Worm (Caenorhabditis elegans) whole organism, young adult: ENCODE measurements around the gene K07E12.2.

Source experiments
- F57A8.1 ChIP-seq: fragments of 200-800 bp; sonication (Bioruptor generic); optimal IDR thresholded peaks from 2 replicates; lab custom pipeline; 2018; ENCODE audit warnings: mild to moderate bottlenecking, missing genetic modification characterization, moderate library complexity, missing compliant biosample characterization
- Y53F4B.3 ChIP-seq: fragments of 200-800 bp; sonication (Bioruptor generic); IDR thresholded peaks from 2 replicates; pipeline ENCODE4 v1.3.6; 2022; ENCODE audit warnings: missing genetic modification reagents, missing genetic modification characterization, missing compliant biosample characterization
- ama-1 ChIP-seq, 3 experiments: fragments of 150-350 bp in 1 of 3; sonication (generic microtip) in 2 of 3; optimal IDR thresholded peaks; 2 replicates each; lab custom pipeline; 2014 to 2018; ENCODE audit warnings: missing biosample characterization in 2 of 3, missing genetic modification characterization in 2 of 3, missing genetic modification reagents in 2 of 3
- ccch-3 ChIP-seq: fragments of 200-800 bp; sonication (Bioruptor generic); optimal IDR thresholded peaks from 2 replicates; lab custom pipeline; 2018; ENCODE audit warnings: mild to moderate bottlenecking, missing genetic modification characterization, missing compliant biosample characterization
- gei-17 ChIP-seq: fragments of 200-800 bp; sonication (Bioruptor generic); optimal IDR thresholded peaks from 2 replicates; lab custom pipeline; 2018; ENCODE audit warnings: mild to moderate bottlenecking, missing genetic modification characterization, missing compliant biosample characterization
- hsf-1 ChIP-seq: fragments of 200-800 bp; sonication (Bioruptor generic); IDR thresholded peaks from 2 replicates; pipeline ENCODE4 v1.3.6; 2022; ENCODE audit warnings: missing genetic modification reagents, missing genetic modification characterization, missing compliant biosample characterization
- nfya-2 ChIP-seq: fragments of 200-800 bp; sonication (Bioruptor generic); IDR thresholded peaks from 2 replicates; pipeline ENCODE4 v1.3.6; 2022; ENCODE audit warnings: missing genetic modification reagents, missing genetic modification characterization, missing compliant biosample characterization
- sdz-38 ChIP-seq: sonication (generic microtip); optimal IDR thresholded peaks from 2 replicates; lab custom pipeline; 2016; ENCODE audit warnings: missing genotype, missing genetic modification characterization, missing compliant biosample characterization
- sea-2 ChIP-seq: fragments of 200-800 bp; sonication (Bioruptor generic); IDR thresholded peaks from 2 replicates; pipeline ENCODE4 v1.3.6; 2022; ENCODE audit warnings: missing genetic modification characterization, missing compliant biosample characterization

DNA sequence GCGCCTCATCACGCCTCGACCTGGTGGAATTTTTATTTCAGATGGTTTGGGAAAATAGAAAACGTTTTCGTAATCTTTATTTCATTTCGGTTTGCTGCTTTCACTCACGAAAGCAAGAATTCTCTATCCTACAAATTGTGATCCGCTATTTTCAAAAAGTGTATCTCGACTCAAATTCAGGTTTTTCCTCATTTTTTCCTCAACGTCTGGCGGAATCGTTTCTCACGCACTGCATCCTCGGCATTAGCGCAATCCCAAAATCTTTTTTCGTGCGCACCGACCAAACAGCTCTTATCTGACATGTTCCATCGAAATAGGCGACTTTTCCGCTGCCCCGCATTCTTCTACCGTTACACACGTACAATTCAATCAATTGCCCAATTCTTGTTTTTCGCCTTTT, 18.8 kb upstream of the K07E12.2 start, which contains the start of gene F37A4.3:
- TF ChIP-seq sea-2 (GFP tag; lab: Robert Waterston, UW) (no peak), nfya-2 (no peak), hsf-1 (no peak), sdz-38 (tag; lab: Kevin White, UChicago) (no peak), ccch-3 (GFP tag; lab: Kevin White, UChicago) (no peak), gei-17 (GFP tag; lab: Kevin White, UChicago) (no peak), Y53F4B.3 (GFP tag; lab: Robert Waterston, UW) (no peak), ama-1 (optimal IDR thresholded peaks at IDR 0.05; lab: Kevin White, UChicago) (no peak), ama-1 (GFP tag; optimal IDR thresholded peaks at IDR 0.05; lab: Kevin White, UChicago) (no peak), F57A8.1 (no peak)
